Worm (Caenorhabditis elegans) whole organism, midembryonic: ENCODE results near the gene C53D6.7.

ENCODE experiments used
- cog-1 ChIP-seq: sonication (generic microtip); optimal IDR thresholded peaks from 2 replicates; lab custom pipeline; 2016; ENCODE audit warnings: missing genetic modification characterization, missing compliant biosample characterization
- flt-1 ChIP-seq: fragments of 200-800 bp; sonication (Bioruptor generic); IDR thresholded peaks from 2 replicates; pipeline ENCODE4 v1.3.6; 2022; ENCODE audit warnings: missing genetic modification characterization, missing compliant biosample characterization
- klf-2 ChIP-seq: fragments of 200-800 bp; sonication (Bioruptor generic); conservative IDR thresholded peaks from 2 replicates; pipeline ENCODE4 v1.3.6; 2022; ENCODE audit warnings: missing genetic modification reagents, missing genetic modification characterization, missing compliant biosample characterization
- med-1 ChIP-seq: sonication (generic microtip); optimal IDR thresholded peaks from 2 replicates; lab custom pipeline; 2017; ENCODE audit warnings: missing genetic modification characterization, mild to moderate bottlenecking, missing compliant biosample characterization, antibody characterized with exemption, missing genetic modification reagents; ENCODE audit not compliant: insufficient read depth
- ref-1 ChIP-seq: fragments of 200-800 bp; sonication (Bioruptor generic); conservative IDR thresholded peaks from 2 replicates; pipeline ENCODE4 v1.3.6; 2022; ENCODE audit warnings: missing genetic modification reagents, missing genetic modification characterization, missing compliant biosample characterization
- tab-1 ChIP-seq: fragments of 200-800 bp; sonication (Bioruptor generic); IDR thresholded peaks from 2 replicates; pipeline ENCODE4 v1.3.6; 2022; ENCODE audit warnings: missing genetic modification characterization, missing compliant biosample characterization
- ztf-29 ChIP-seq: fragments of 200-800 bp; sonication (Bioruptor generic); IDR thresholded peaks from 2 replicates; pipeline ENCODE4 v1.3.6; 2022; ENCODE audit warnings: missing genetic modification reagents, missing genetic modification characterization, missing compliant biosample characterization

- TF ChIP-seq ref-1 (GFP tag; lab: Robert Waterston, UW) = no peak
- no peak for TF ChIP-seq flt-1
- no peak for TF ChIP-seq klf-2 (GFP tag; lab: Robert Waterston, UW)
- no peak for TF ChIP-seq ztf-29
- no peak for TF ChIP-seq med-1 (GFP tag; lab: Kevin White, UChicago)
- no peak for TF ChIP-seq cog-1 (tag; lab: Kevin White, UChicago)
- TF ChIP-seq tab-1 (GFP tag; lab: Robert Waterston, UW) = no peak
Measured at ce11 chrIV:9053403-9053802, 16.4 kb upstream of the C53D6.7 start.
